Worm (Caenorhabditis elegans) whole organism, L1 larva: ENCODE measurements around the gene atg-18.
A peak's percentile ranks its signal among the peaks of the same experiment; 100 is the strongest.

Source experiments
- C16A3.4 ChIP-seq: fragments of 150-350 bp; optimal IDR thresholded peaks from 2 replicates; lab custom pipeline; 2014; ENCODE audit warnings: missing biosample characterization, missing genetic modification characterization
- F16B12.6 ChIP-seq: fragments of 150-350 bp; optimal IDR thresholded peaks from 2 replicates; lab custom pipeline; 2014; ENCODE audit warnings: missing biosample characterization, missing genetic modification characterization
- Y116A8C.19 ChIP-seq: sonication (generic microtip); optimal IDR thresholded peaks from 2 replicates; lab custom pipeline; 2016; ENCODE audit warnings: missing compliant biosample characterization, missing genetic modification characterization, borderline replicate concordance
- aha-1 ChIP-seq: fragments of 150-350 bp; optimal IDR thresholded peaks from 2 replicates; lab custom pipeline; 2014; ENCODE audit warnings: missing biosample characterization, missing genetic modification characterization
- aly-2 ChIP-seq: fragments of 150-350 bp; optimal IDR thresholded peaks from 2 replicates; lab custom pipeline; 2014; ENCODE audit warnings: missing biosample characterization, missing genetic modification characterization
- ama-1 ChIP-seq: fragments of 150-350 bp; optimal IDR thresholded peaks from 2 replicates; lab custom pipeline; 2014
- blmp-1 ChIP-seq: fragments of 150-350 bp; optimal IDR thresholded peaks from 2 replicates; lab custom pipeline; 2014; ENCODE audit warnings: missing biosample characterization, missing genetic modification characterization
- ceh-63 ChIP-seq: fragments of 200-800 bp; sonication (Bioruptor generic); optimal IDR thresholded peaks from 2 replicates; lab custom pipeline; 2018; ENCODE audit warnings: mild to moderate bottlenecking, missing genetic modification characterization, missing compliant biosample characterization
- ceh-8 ChIP-seq: fragments of 200-800 bp; sonication (Bioruptor generic); optimal IDR thresholded peaks from 2 replicates; lab custom pipeline; 2018; ENCODE audit warnings: mild to moderate bottlenecking, missing genetic modification characterization, moderate library complexity, missing compliant biosample characterization
- ceh-82 ChIP-seq, 3 experiments: fragments of 150-350 bp in 1 of 3; sonication (generic microtip) in 2 of 3; optimal IDR thresholded peaks; 2 replicates each; lab custom pipeline; 2014 to 2017; ENCODE audit warnings: missing biosample characterization in 3 of 3, missing genetic modification characterization in 3 of 3
- ces-1 ChIP-seq: fragments of 150-350 bp; optimal IDR thresholded peaks from 2 replicates; lab custom pipeline; 2014; ENCODE audit warnings: missing biosample characterization, missing genetic modification reagents, missing genetic modification characterization
- dsc-1 ChIP-seq: sonication (generic microtip); optimal IDR thresholded peaks from 2 replicates; lab custom pipeline; 2016; ENCODE audit warnings: mild to moderate bottlenecking, missing genetic modification characterization, missing compliant biosample characterization
- efl-1 ChIP-seq, 4 experiments: fragments of 150-350 bp; optimal IDR thresholded peaks in 3 of 4; peaks in 1 of 4; 1 replicate in 1 of 4; 2 replicates in 3 of 4; lab custom pipeline; 2014; ENCODE audit warnings: missing biosample characterization in 2 of 4, missing genetic modification characterization in 2 of 4, missing genetic modification reagents in 2 of 4
- egl-13 ChIP-seq: sonication (generic microtip); optimal IDR thresholded peaks from 2 replicates; lab custom pipeline; 2016; ENCODE audit warnings: missing genotype, missing genetic modification reagents, missing genetic modification characterization, missing compliant biosample characterization
- elt-3 ChIP-seq, 6 experiments: fragments of 150-350 bp in 1 of 6; sonication (generic microtip); optimal IDR thresholded peaks; 2 replicates each; lab custom pipeline; 2017 to 2018; ENCODE audit warnings: missing biosample characterization in 6 of 6, missing genetic modification characterization in 6 of 6, inconsistent platforms in 1 of 6
- fkh-10 ChIP-seq: sonication (generic microtip); optimal IDR thresholded peaks from 2 replicates; lab custom pipeline; 2017; ENCODE audit warnings: missing biosample characterization, missing genetic modification reagents, missing genetic modification characterization
- fkh-4 ChIP-seq: sonication (generic microtip); optimal IDR thresholded peaks from 2 replicates; lab custom pipeline; 2016; ENCODE audit warnings: missing compliant biosample characterization, missing genetic modification characterization, borderline replicate concordance
- fkh-8 ChIP-seq: sonication (generic microtip); optimal IDR thresholded peaks from 2 replicates; lab custom pipeline; 2016; ENCODE audit warnings: mild to moderate bottlenecking, missing genetic modification characterization, missing compliant biosample characterization
- fos-1 ChIP-seq: fragments of 150-350 bp; optimal IDR thresholded peaks from 2 replicates; lab custom pipeline; 2014; ENCODE audit warnings: missing biosample characterization, missing genetic modification characterization
- grh-1 ChIP-seq: fragments of 200-800 bp; sonication (Bioruptor generic); IDR thresholded peaks from 2 replicates; pipeline ENCODE4 v1.3.6; 2022; ENCODE audit warnings: missing genetic modification reagents, missing genetic modification characterization, missing compliant biosample characterization
- hlh-17 ChIP-seq: fragments of 200-800 bp; sonication (Bioruptor generic); optimal IDR thresholded peaks from 2 replicates; lab custom pipeline; 2018; ENCODE audit warnings: missing genetic modification characterization, mild to moderate bottlenecking, missing compliant biosample characterization, moderate library complexity, borderline replicate concordance
- irx-1 ChIP-seq: sonication (generic microtip); optimal IDR thresholded peaks from 2 replicates; lab custom pipeline; 2016; ENCODE audit warnings: missing genetic modification characterization, missing compliant biosample characterization
- isw-1 ChIP-seq: fragments of 200-800 bp; sonication (Bioruptor generic); IDR thresholded peaks from 2 replicates; pipeline ENCODE4 v1.3.6; 2022; ENCODE audit warnings: missing genetic modification characterization, missing compliant biosample characterization
- lin-14 ChIP-seq: fragments of 200-800 bp; sonication (Bioruptor generic); optimal IDR thresholded peaks from 2 replicates; lab custom pipeline; 2018; ENCODE audit warnings: mild to moderate bottlenecking, missing genetic modification characterization, moderate library complexity, missing compliant biosample characterization
- mep-1 ChIP-seq: fragments of 150-350 bp; optimal IDR thresholded peaks from 2 replicates; lab custom pipeline; 2014; ENCODE audit warnings: missing biosample characterization, missing genetic modification characterization
- nhr-237 ChIP-seq: fragments of 150-350 bp; optimal IDR thresholded peaks from 2 replicates; lab custom pipeline; 2014; ENCODE audit warnings: missing biosample characterization, missing genetic modification characterization
- nhr-71 ChIP-seq: sonication (generic microtip); optimal IDR thresholded peaks from 2 replicates; lab custom pipeline; 2016; ENCODE audit warnings: mild to moderate bottlenecking, missing genetic modification characterization, moderate library complexity, missing compliant biosample characterization
- nhr-77 ChIP-seq: fragments of 150-350 bp; optimal IDR thresholded peaks from 2 replicates; lab custom pipeline; 2014; ENCODE audit warnings: missing biosample characterization, missing genetic modification characterization
- nhr-85 ChIP-seq: sonication (generic microtip); peaks from one replicate; lab custom pipeline; 2016; ENCODE audit warnings: missing genetic modification characterization, inconsistent platforms, missing compliant biosample characterization
- nhr-90 ChIP-seq: sonication (generic microtip); optimal IDR thresholded peaks from 2 replicates; lab custom pipeline; 2016; ENCODE audit warnings: mild to moderate bottlenecking, missing genetic modification characterization, missing compliant biosample characterization; ENCODE audit not compliant: poor library complexity
- skn-1 ChIP-seq: fragments of 150-350 bp; optimal IDR thresholded peaks from 2 replicates; lab custom pipeline; 2014; ENCODE audit warnings: missing biosample characterization, missing genetic modification characterization
- snpc-4 ChIP-seq: fragments of 150-350 bp; optimal IDR thresholded peaks from 2 replicates; lab custom pipeline; 2014; ENCODE audit warnings: missing biosample characterization, missing genetic modification characterization
- sup-37 ChIP-seq: fragments of 200-800 bp; sonication (Bioruptor generic); optimal IDR thresholded peaks from 2 replicates; lab custom pipeline; 2018; ENCODE audit warnings: mild to moderate bottlenecking, missing genetic modification characterization, missing compliant biosample characterization
- swsn-7 ChIP-seq: sonication (generic microtip); optimal IDR thresholded peaks from 2 replicates; lab custom pipeline; 2016; ENCODE audit warnings: missing genetic modification characterization, missing compliant biosample characterization
- tbx-2 ChIP-seq: sonication (generic microtip); optimal IDR thresholded peaks from 2 replicates; lab custom pipeline; 2016; ENCODE audit warnings: missing genetic modification characterization, missing compliant biosample characterization
- unc-130 ChIP-seq: fragments of 150-350 bp; optimal IDR thresholded peaks from 2 replicates; lab custom pipeline; 2017; ENCODE audit warnings: missing biosample characterization, missing genetic modification characterization, inconsistent platforms
- unc-86 ChIP-seq: sonication (generic microtip); optimal IDR thresholded peaks from 2 replicates; lab custom pipeline; 2016; ENCODE audit warnings: missing genetic modification characterization, missing compliant biosample characterization
- xbp-1 ChIP-seq: sonication (generic microtip); optimal IDR thresholded peaks from 2 replicates; lab custom pipeline; 2016; ENCODE audit warnings: missing genetic modification characterization, missing compliant biosample characterization
- ztf-4 ChIP-seq: fragments of 150-350 bp; optimal IDR thresholded peaks from 2 replicates; lab custom pipeline; 2014; ENCODE audit warnings: missing biosample characterization, missing genetic modification characterization

The atg-18 gene

DNA sequence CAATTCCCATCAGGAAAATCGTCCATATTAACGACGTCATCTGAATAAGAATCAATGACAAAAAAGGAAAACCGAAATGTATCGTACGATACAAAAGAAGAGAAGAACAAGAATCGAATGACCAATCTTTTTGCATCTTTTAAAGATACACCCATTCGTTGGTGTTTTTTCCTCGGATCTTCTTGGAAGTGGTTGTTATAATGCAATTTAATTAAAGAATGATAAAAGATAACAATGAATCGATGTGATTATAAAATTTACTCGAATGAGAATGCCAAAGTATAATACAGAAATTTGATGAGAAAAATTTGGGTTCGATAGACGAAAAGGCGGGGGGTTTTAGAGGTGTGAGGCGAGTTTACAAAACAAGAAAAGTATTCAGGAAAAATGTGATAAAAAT, 2.1 kb downstream of the atg-18 start, which contains the start of gene F41E6.12:
F41E6.12 (minus strand) TSS at position 101 of the 400 bp plus-strand sequence.
- TF ChIP-seq grh-1 (GFP tag; lab: Robert Waterston, UW) (no peak), skn-1 (no peak), ama-1 (peak; percentile 50), elt-3 (tag; optimal IDR thresholded peaks at IDR 0.05; lab: Kevin White, UChicago) (no peak), hlh-17 (GFP tag; lab: Kevin White, UChicago) (no peak), nhr-85 (tag; lab: Kevin White, UChicago) (peak; percentile 49), xbp-1 (no peak), unc-130 (tag; lab: Kevin White, UChicago) (no peak), aly-2 (no peak), aha-1 (tag; lab: Kevin White, UChicago) (no peak), ces-1 (GFP tag; lab: Kevin White, UChicago) (no peak), lin-14 (GFP tag; lab: Kevin White, UChicago) (no peak), efl-1 (optimal IDR thresholded peaks at IDR 0.05; lab: Kevin White, UChicago) (no peak), efl-1 (GFP tag; optimal IDR thresholded peaks at IDR 0.05 in 1 of 2; lab: Kevin White, UChicago) (peak in 1 of 2 experiments; percentile 37), blmp-1 (tag; lab: Kevin White, UChicago) (peak; percentile 21), C16A3.4 (tag; lab: Kevin White, UChicago) (no peak)

DNA sequence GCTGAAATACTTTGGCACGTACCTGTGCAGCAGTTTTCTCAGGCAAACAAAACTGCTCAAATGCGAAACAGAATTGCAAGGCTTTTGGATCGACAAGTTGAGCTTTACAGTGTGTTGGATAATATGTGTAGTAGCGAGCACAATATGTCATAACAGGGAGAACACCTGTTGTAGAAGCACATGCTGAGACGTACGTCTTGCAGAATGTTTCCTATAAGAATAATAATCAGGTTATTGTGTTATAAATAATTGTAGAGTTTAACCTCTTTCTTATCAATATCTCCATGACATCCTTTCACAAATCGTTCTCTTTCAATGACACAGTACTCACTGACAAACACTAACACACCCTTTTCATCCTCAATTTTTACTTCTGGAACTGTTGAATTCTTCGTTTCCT, 3.5 kb downstream of the atg-18 start:
- TF ChIP-seq ces-1 (GFP tag; lab: Kevin White, UChicago) (no peak), efl-1 (optimal IDR thresholded peaks at IDR 0.05; lab: Kevin White, UChicago) (no peak), efl-1 (GFP tag; optimal IDR thresholded peaks at IDR 0.05 in 1 of 2; lab: Kevin White, UChicago) (peak in 1 of 2 experiments; percentile 48), xbp-1 (no peak), mep-1 (tag; lab: Kevin White, UChicago) (no peak), nhr-85 (tag; lab: Kevin White, UChicago) (no peak), unc-86 (tag; lab: Kevin White, UChicago) (no peak), fos-1 (tag; lab: Kevin White, UChicago) (no peak)

DNA sequence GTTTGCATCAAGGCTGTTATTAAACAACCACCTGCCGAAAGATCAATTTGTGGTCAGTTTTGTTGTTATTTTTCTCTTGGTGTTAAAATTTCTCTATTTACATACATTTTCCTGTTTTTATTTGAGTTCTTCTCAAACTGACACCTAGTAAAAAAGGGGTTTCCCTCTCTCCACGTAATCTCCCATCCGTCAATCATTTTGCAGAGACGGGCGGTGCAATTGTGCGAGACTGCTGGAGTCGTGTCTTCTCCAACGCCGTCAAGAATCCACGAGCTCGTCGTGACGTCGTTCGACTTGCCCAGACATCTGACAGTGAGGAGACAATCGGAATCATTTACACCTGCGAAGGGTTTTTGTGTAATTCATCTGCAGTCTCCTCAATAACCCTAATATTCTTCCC, 4.7 kb downstream of the atg-18 start:
- TF ChIP-seq fkh-10 (GFP tag; lab: Kevin White, UChicago): no peak
- TF ChIP-seq fkh-4: no peak
- TF ChIP-seq nhr-71 (tag; lab: Kevin White, UChicago): peak; percentile 25
- peak; percentile 26 for TF ChIP-seq lin-14 (GFP tag; lab: Kevin White, UChicago)
- no peak for TF ChIP-seq Y116A8C.19 (tag; lab: Kevin White, UChicago)
- peak; percentile 5 for TF ChIP-seq egl-13 (tag; lab: Kevin White, UChicago)
- TF ChIP-seq ceh-63: no peak
- TF ChIP-seq fkh-8: peak; percentile 6
- TF ChIP-seq nhr-77 (tag; lab: Kevin White, UChicago): no peak
- TF ChIP-seq ztf-4 (tag; lab: Kevin White, UChicago): no peak
- no peak for TF ChIP-seq skn-1
- peak; percentile 76 for TF ChIP-seq nhr-85 (tag; lab: Kevin White, UChicago)
- TF ChIP-seq, all 84 proteins: peak for 5

DNA sequence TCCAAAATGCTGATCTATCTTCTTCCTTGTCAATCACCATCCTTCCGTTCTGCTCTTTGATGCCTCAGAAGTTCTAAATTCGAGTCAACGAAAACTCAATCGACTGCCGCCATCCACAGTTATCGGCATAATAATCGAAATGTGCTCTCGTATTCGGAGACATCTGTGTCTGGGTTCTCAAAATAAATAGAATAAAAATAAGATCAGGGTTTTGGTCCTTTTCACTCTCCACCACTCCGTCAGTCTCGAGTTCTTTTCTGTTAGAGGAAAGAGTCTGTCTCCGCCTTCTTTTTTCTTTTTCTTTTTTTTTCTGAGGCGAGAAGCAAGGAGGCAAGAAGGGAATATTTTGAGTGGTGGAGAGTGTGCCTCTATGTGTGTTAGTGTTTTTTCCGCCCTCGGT, 7.4 kb downstream of the atg-18 start, which contains the start of gene F41E6.17:
F41E6.17 (plus strand) TSS at position 348 of the 400 bp plus-strand sequence.
- TF ChIP-seq swsn-7 (tag; lab: Kevin White, UChicago): no peak
- TF ChIP-seq fkh-8: no peak
- peak; percentile 19 for TF ChIP-seq fkh-10 (GFP tag; lab: Kevin White, UChicago)
- TF ChIP-seq lin-14 (GFP tag; lab: Kevin White, UChicago): peak; percentile 70
- TF ChIP-seq ceh-82 (tag; optimal IDR thresholded peaks at IDR 0.05; lab: Kevin White, UChicago): peak in 1 of 3 experiments; percentile 24
- TF ChIP-seq dsc-1 (tag; lab: Kevin White, UChicago): peak; percentile 33

DNA sequence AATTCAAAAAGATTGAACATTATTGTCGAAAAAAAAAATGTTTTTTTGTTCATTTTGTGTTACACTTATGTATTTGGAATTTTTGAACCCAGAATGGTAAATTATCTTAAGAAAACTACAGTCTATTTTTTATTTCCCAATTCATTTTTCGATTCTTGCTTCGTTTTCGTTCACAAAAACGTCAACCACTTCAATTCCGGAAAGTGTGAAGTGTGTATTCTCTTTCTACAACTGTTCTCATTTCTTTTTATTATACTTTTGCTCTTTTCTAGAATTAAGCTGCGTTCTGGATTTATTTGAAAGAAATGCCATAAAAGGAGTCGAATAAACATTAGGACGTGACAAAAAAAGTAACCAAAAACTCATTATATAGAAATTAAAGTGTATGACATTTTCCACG, 8.8 kb downstream of the atg-18 start, which contains the start of gene F41E6.1:
F41E6.1 (plus strand) TSS at position 301 of the 400 bp plus-strand sequence.
- no peak for TF ChIP-seq isw-1 (GFP tag; lab: Robert Waterston, UW)

DNA sequence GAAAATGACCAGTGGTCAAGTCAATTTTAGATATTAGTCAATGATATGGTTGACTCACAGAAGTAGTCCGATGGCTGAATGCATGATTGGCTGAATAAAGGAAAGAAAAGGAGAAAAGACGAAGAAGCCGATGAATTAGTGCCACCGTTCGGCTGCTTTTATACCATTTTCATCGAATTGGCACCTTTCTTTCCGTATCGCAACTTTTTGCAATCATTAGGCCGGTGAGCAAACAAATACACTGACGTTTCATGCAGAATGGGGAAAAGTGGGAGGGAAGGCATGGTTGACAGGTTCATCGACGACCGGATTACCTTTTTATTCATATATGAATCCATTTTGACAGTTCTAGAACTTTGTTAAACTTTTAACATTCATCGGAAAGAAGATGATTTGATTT, 9.9 kb downstream of the atg-18 start, which contains the start of gene idpc-2:
idpc-2 (minus strand) TSS at position 101 of the 400 bp plus-strand sequence.
- TF ChIP-seq fkh-4 (no peak), nhr-237 (tag; lab: Kevin White, UChicago) (no peak), isw-1 (GFP tag; lab: Robert Waterston, UW) (no peak), tbx-2 (tag; lab: Kevin White, UChicago) (no peak), irx-1 (tag; lab: Kevin White, UChicago) (no peak), lin-14 (GFP tag; lab: Kevin White, UChicago) (no peak), swsn-7 (tag; lab: Kevin White, UChicago) (no peak), nhr-90 (no peak), snpc-4 (tag; lab: Kevin White, UChicago) (no peak), ceh-8 (GFP tag; lab: Kevin White, UChicago) (no peak), F16B12.6 (tag; lab: Kevin White, UChicago) (no peak), sup-37 (GFP tag; lab: Kevin White, UChicago) (no peak)
